Worm (Caenorhabditis elegans) whole organism, L3 larva: ENCODE measurements around the gene mdf-1.

Source experiments
- aly-2 ChIP-seq: fragments of 150-350 bp; optimal IDR thresholded peaks from 2 replicates; lab custom pipeline; 2014; ENCODE audit warnings: missing biosample characterization, missing genetic modification characterization
- ama-1 ChIP-seq: fragments of 150-350 bp; optimal IDR thresholded peaks from 2 replicates; lab custom pipeline; 2018
- ceh-9 ChIP-seq: sonication (generic microtip); optimal IDR thresholded peaks from 2 replicates; lab custom pipeline; 2018; ENCODE audit warnings: missing biosample characterization, missing genetic modification characterization
- mdl-1 ChIP-seq: fragments of 150-350 bp; optimal IDR thresholded peaks from 2 replicates; lab custom pipeline; 2014; ENCODE audit warnings: missing biosample characterization, missing genetic modification characterization
- nfya-1 ChIP-seq: sonication (generic microtip); optimal IDR thresholded peaks from 2 replicates; lab custom pipeline; 2017; ENCODE audit warnings: missing genetic modification characterization, mild to moderate bottlenecking, missing compliant biosample characterization, antibody characterized with exemption, moderate library complexity; ENCODE audit not compliant: insufficient read depth
- nhr-11 ChIP-seq: fragments of 150-350 bp; optimal IDR thresholded peaks from 2 replicates; lab custom pipeline; 2014; ENCODE audit warnings: missing biosample characterization, missing genetic modification characterization
- nhr-12 ChIP-seq: fragments of 150-350 bp; optimal IDR thresholded peaks from 2 replicates; lab custom pipeline; 2014; ENCODE audit warnings: missing biosample characterization, missing genetic modification characterization
- skn-1 ChIP-seq: fragments of 150-350 bp; optimal IDR thresholded peaks from 2 replicates; lab custom pipeline; 2014; ENCODE audit warnings: missing biosample characterization, missing genetic modification characterization
- snpc-4 ChIP-seq: fragments of 150-350 bp; optimal IDR thresholded peaks from 2 replicates; lab custom pipeline; 2014; ENCODE audit warnings: missing biosample characterization, missing genetic modification characterization
- unc-62 ChIP-seq: fragments of 150-350 bp; sonication (generic microtip); optimal IDR thresholded peaks from 4 replicates; lab custom pipeline; 2014; ENCODE audit warnings: missing biosample characterization, missing genetic modification reagents, missing genetic modification characterization
- ztf-11 ChIP-seq: fragments of 150-350 bp; optimal IDR thresholded peaks from 2 replicates; lab custom pipeline; 2014; ENCODE audit warnings: missing biosample characterization, missing genetic modification characterization
- ztf-4 ChIP-seq: fragments of 150-350 bp; optimal IDR thresholded peaks from 2 replicates; lab custom pipeline; 2014; ENCODE audit warnings: missing biosample characterization, missing genetic modification characterization

ce11 chrV:9506931-9507330 lies 37.1 kb downstream of the mdf-1 start:
- TF ChIP-seq aly-2 (tag; lab: Kevin White, UChicago) = no peak
- TF ChIP-seq unc-62 = no peak
- TF ChIP-seq nhr-11 (tag; lab: Kevin White, UChicago) = no peak
- TF ChIP-seq skn-1 (tag; lab: Kevin White, UChicago) = no peak
- no peak for TF ChIP-seq nfya-1 (tag; lab: Kevin White, UChicago)
- TF ChIP-seq ztf-11 (tag; lab: Kevin White, UChicago) = no peak
- TF ChIP-seq snpc-4 (tag; lab: Kevin White, UChicago) = no peak
- no peak for TF ChIP-seq ztf-4 (tag; lab: Kevin White, UChicago)
- TF ChIP-seq ceh-9 (tag; lab: Kevin White, UChicago) = no peak
- no peak for TF ChIP-seq mdl-1 (tag; lab: Kevin White, UChicago)
- TF ChIP-seq ama-1 (lab: Kevin White, UChicago) = no peak
- TF ChIP-seq nhr-12 = no peak
